ENCODE assay signal across 5 worm cellular contexts in the genomic region with DNA sequence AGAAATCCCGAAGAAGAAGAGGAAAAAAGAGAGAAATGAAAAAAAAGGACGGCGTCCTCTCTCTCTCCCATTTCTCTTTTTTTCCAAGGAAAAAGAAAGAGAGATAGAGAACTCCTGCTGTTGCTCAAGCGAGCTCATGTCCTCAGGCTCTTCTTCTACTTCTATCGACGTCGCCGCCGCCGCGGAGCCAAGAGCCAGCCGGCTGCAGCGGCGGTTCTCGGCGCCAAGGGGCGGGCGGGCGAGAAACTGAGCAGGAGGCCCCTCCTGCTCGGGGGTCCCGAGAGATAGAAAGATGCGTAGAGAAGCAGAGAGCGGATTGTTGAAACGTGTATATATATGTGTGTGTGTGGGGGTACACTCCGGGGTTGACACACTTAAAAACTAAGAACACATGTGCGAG.
TF ChIP-seq lines count a peak whose summit lies in the region.

No protein-coding gene starts in this region.

TF ChIP-seq in whole organism, L1 larva, 84 proteins besides CTCF, POLR2A, EP300 and RAD21 (continued from another document and continues in another):
- TF ChIP-seq nhr-237 (tag; optimal IDR thresholded peaks at IDR 0.05; lab: Kevin White, UChicago) (no peak), C04F5.9 (tag; optimal IDR thresholded peaks at IDR 0.05; lab: Kevin White, UChicago) (no peak), lin-15B (tag; optimal IDR thresholded peaks at IDR 0.05; lab: Kevin White, UChicago) (no peak), mep-1 (tag; optimal IDR thresholded peaks at IDR 0.05; lab: Kevin White, UChicago) (peak; percentile 7), unc-130 (tag; optimal IDR thresholded peaks at IDR 0.05; lab: Kevin White, UChicago) (no peak), sptf-1 (tag; optimal IDR thresholded peaks at IDR 0.05; lab: Kevin White, UChicago) (no peak), hlh-4 (tag; optimal IDR thresholded peaks at IDR 0.05; lab: Kevin White, UChicago) (no peak), fkh-8 (tag; optimal IDR thresholded peaks at IDR 0.05; lab: Kevin White, UChicago) (peak; percentile 4), lin-13 (GFP tag; optimal IDR thresholded peaks at IDR 0.05; lab: Kevin White, UChicago) (no peak), nhr-71 (tag; optimal IDR thresholded peaks at IDR 0.05; lab: Kevin White, UChicago) (peak; percentile 58), snu-23 (GFP tag; optimal IDR thresholded peaks at IDR 0.05; lab: Kevin White, UChicago) (peak; percentile 21), ces-1 (GFP tag; optimal IDR thresholded peaks at IDR 0.05; lab: Kevin White, UChicago) (no peak), nhr-11 (tag; optimal IDR thresholded peaks at IDR 0.05; lab: Kevin White, UChicago) (no peak), grh-1 (GFP tag; IDR thresholded peaks at IDR 0.05; lab: Robert Waterston, UW) (no peak), dpl-1 (GFP tag; optimal IDR thresholded peaks at IDR 0.05; lab: Kevin White, UChicago) (peak in 1 of 3 experiments; percentile 18), nhr-20 (tag; optimal IDR thresholded peaks at IDR 0.05; lab: Kevin White, UChicago) (no peak), ceh-63 (GFP tag; optimal IDR thresholded peaks at IDR 0.05; lab: Kevin White, UChicago) (no peak), Y116A8C.19 (tag; optimal IDR thresholded peaks at IDR 0.05; lab: Kevin White, UChicago; ENCODE audit: borderline replicate concordance) (no peak), mef-2 (tag; optimal IDR thresholded peaks at IDR 0.05; lab: Kevin White, UChicago) (no peak), egl-27 (tag; optimal IDR thresholded peaks at IDR 0.05; lab: Kevin White, UChicago) (no peak), nhr-90 (tag; optimal IDR thresholded peaks at IDR 0.05; lab: Kevin White, UChicago; ENCODE audit: poor library complexity) (no peak), lin-14 (GFP tag; optimal IDR thresholded peaks at IDR 0.05; lab: Kevin White, UChicago) (peak; percentile 94), lin-35 (GFP tag; optimal IDR thresholded peaks at IDR 0.05; lab: Kevin White, UChicago) (peak in 1 of 2 experiments; percentile 37), zip-4 (GFP tag; optimal IDR thresholded peaks at IDR 0.05; lab: Kevin White, UChicago) (no peak), elt-3 (tag; optimal IDR thresholded peaks at IDR 0.05; lab: Kevin White, UChicago) (no peak), hpl-2 (GFP tag; optimal IDR thresholded peaks at IDR 0.05; lab: Kevin White, UChicago) (no peak)

TF ChIP-seq in whole organism, L2 larva, 48 proteins besides CTCF, POLR2A, EP300 and RAD21 (continued from another document):
- no peak for TF ChIP-seq lin-11 (tag; optimal IDR thresholded peaks at IDR 0.05; lab: Kevin White, UChicago)
- peak; percentile 7 for TF ChIP-seq snpc-4 (tag; optimal IDR thresholded peaks at IDR 0.05; lab: Kevin White, UChicago)
- TF ChIP-seq lsy-2 (tag; optimal IDR thresholded peaks at IDR 0.05; lab: Kevin White, UChicago), result peak in 1 of 2 experiments; percentile 68
- TF ChIP-seq F13H6.1 (tag; optimal IDR thresholded peaks at IDR 0.05; lab: Kevin White, UChicago), result peak; percentile 78
- peak; percentile 36 for TF ChIP-seq nhr-129 (tag; optimal IDR thresholded peaks at IDR 0.05; lab: Kevin White, UChicago)

TF ChIP-seq in whole organism, L3 larva, 47 proteins besides CTCF, POLR2A, EP300 and RAD21 (continued from another document):
- TF ChIP-seq unc-39 (tag; optimal IDR thresholded peaks at IDR 0.05; lab: Kevin White, UChicago), result no peak
- no peak for TF ChIP-seq zag-1 (tag; optimal IDR thresholded peaks at IDR 0.05; lab: Kevin White, UChicago)
- peak; percentile 13 for TF ChIP-seq fkh-10 (GFP tag; optimal IDR thresholded peaks at IDR 0.05; lab: Kevin White, UChicago)

TF ChIP-seq in whole organism, L4 larva, 104 proteins besides CTCF, POLR2A, EP300 and RAD21 (continued from another document and continues in another):
- no peak for TF ChIP-seq unc-39 (tag; optimal IDR thresholded peaks at IDR 0.05; lab: Kevin White, UChicago)
- TF ChIP-seq lim-7 (GFP tag; IDR thresholded peaks at IDR 0.05; lab: Robert Waterston, UW), result 0 out of 2 replicates have a peak, but pooled peaks have one; percentile 39
- peak; percentile 36 for TF ChIP-seq rbr-2 (tag; optimal IDR thresholded peaks at IDR 0.05; lab: Kevin White, UChicago)
- peak in 1 of 2 experiments; percentile 99 for TF ChIP-seq unc-62 (GFP tag; optimal IDR thresholded peaks at IDR 0.05 in 1 of 2; lab: Kevin White, UChicago)
- no peak for TF ChIP-seq unc-62 (tag; optimal IDR thresholded peaks at IDR 0.05; lab: Kevin White, UChicago)
- no peak for TF ChIP-seq F26F4.8 (GFP tag; conservative IDR thresholded peaks at IDR 0.05; lab: Robert Waterston, UW)
- TF ChIP-seq zip-2 (tag; optimal IDR thresholded peaks at IDR 0.05; lab: Kevin White, UChicago), result no peak
- TF ChIP-seq spr-3 (GFP tag; optimal IDR thresholded peaks at IDR 0.05; lab: Kevin White, UChicago), result no peak
- TF ChIP-seq skn-1 (tag; optimal IDR thresholded peaks at IDR 0.05; lab: Kevin White, UChicago), result no peak
- TF ChIP-seq gei-8 (GFP tag; optimal IDR thresholded peaks at IDR 0.05; lab: Kevin White, UChicago), result no peak
- peak; percentile 47; the same call in 1 of the 2 replicates for TF ChIP-seq pha-4 (GFP tag; IDR thresholded peaks at IDR 0.05; lab: Robert Waterston, UW)
- TF ChIP-seq pha-4 (tag; optimal IDR thresholded peaks at IDR 0.05; lab: Kevin White, UChicago), result no peak
- TF ChIP-seq ceh-44 (GFP tag; IDR thresholded peaks at IDR 0.05; lab: Robert Waterston, UW), result no peak
- TF ChIP-seq nhr-237 (tag; optimal IDR thresholded peaks at IDR 0.05; lab: Kevin White, UChicago), result no peak
- no peak for TF ChIP-seq ztf-11 (tag; optimal IDR thresholded peaks at IDR 0.05; lab: Kevin White, UChicago)
- TF ChIP-seq dmd-9 (GFP tag; IDR thresholded peaks at IDR 0.05; lab: Robert Waterston, UW), result no peak
- TF ChIP-seq mdt-29 (GFP tag; IDR thresholded peaks at IDR 0.05; lab: Robert Waterston, UW), result no peak
- TF ChIP-seq nhr-76 (tag; optimal IDR thresholded peaks at IDR 0.05; lab: Kevin White, UChicago), result no peak
- no peak for TF ChIP-seq tag-97 (GFP tag; IDR thresholded peaks at IDR 0.05; lab: Robert Waterston, UW)
- peak in 1 of 2 experiments; percentile 34 for TF ChIP-seq hif-1 (tag; optimal IDR thresholded peaks at IDR 0.05; lab: Kevin White, UChicago)
- no peak for TF ChIP-seq Y75B8A.6 (GFP tag; IDR thresholded peaks at IDR 0.05; lab: Robert Waterston, UW)
- no peak for TF ChIP-seq D1046.2 (GFP tag; IDR thresholded peaks at IDR 0.05; lab: Robert Waterston, UW)
- TF ChIP-seq zip-11 (GFP tag; IDR thresholded peaks at IDR 0.05; lab: Robert Waterston, UW), result no peak
- TF ChIP-seq dpl-1 (GFP tag; optimal IDR thresholded peaks at IDR 0.05; lab: Kevin White, UChicago), result no peak
- no peak for TF ChIP-seq attf-4 (tag; optimal IDR thresholded peaks at IDR 0.05; lab: Kevin White, UChicago)
- TF ChIP-seq daf-8 (GFP tag; IDR thresholded peaks at IDR 0.05; lab: Robert Waterston, UW), result no peak
- no peak for TF ChIP-seq ztf-7 (tag; optimal IDR thresholded peaks at IDR 0.05; lab: Kevin White, UChicago)
- TF ChIP-seq mxl-3 (GFP tag; optimal IDR thresholded peaks at IDR 0.05; lab: Kevin White, UChicago), result peak; percentile 36
- no peak for TF ChIP-seq dmd-8 (GFP tag; IDR thresholded peaks at IDR 0.05; lab: Robert Waterston, UW)
- TF ChIP-seq sdz-12 (GFP tag; optimal IDR thresholded peaks at IDR 0.05; lab: Kevin White, UChicago), result no peak
- no peak for TF ChIP-seq ceh-62 (tag; optimal IDR thresholded peaks at IDR 0.05; lab: Kevin White, UChicago)
- no peak for TF ChIP-seq ZK337.2 (GFP tag; IDR thresholded peaks at IDR 0.05; lab: Robert Waterston, UW)
- TF ChIP-seq mes-2 (tag; optimal IDR thresholded peaks at IDR 0.05; lab: Kevin White, UChicago; ENCODE audit: poor library complexity, severe bottlenecking), result peak; percentile 11
- TF ChIP-seq lin-13 (GFP tag; optimal IDR thresholded peaks at IDR 0.05; lab: Kevin White, UChicago), result no peak
- no peak for TF ChIP-seq nhr-77 (tag; optimal IDR thresholded peaks at IDR 0.05; lab: Kevin White, UChicago)
- peak; percentile 57 for TF ChIP-seq hlh-30 (tag; optimal IDR thresholded peaks at IDR 0.05; lab: Kevin White, UChicago; ENCODE audit: insufficient read depth)
- peak; percentile 72 for TF ChIP-seq mep-1 (tag; optimal IDR thresholded peaks at IDR 0.05; lab: Kevin White, UChicago)
- TF ChIP-seq tra-1 (GFP tag; IDR thresholded peaks at IDR 0.05; lab: Robert Waterston, UW), result peak; percentile 59
- no peak for TF ChIP-seq snpc-4 (tag; optimal IDR thresholded peaks at IDR 0.05; lab: Kevin White, UChicago)
- TF ChIP-seq saeg-2 (GFP tag; IDR thresholded peaks at IDR 0.05; lab: Robert Waterston, UW), result no peak
- no peak for TF ChIP-seq nhr-41 (GFP tag; IDR thresholded peaks at IDR 0.05; lab: Robert Waterston, UW)
- no peak for TF ChIP-seq nhr-48 (tag; optimal IDR thresholded peaks at IDR 0.05; lab: Kevin White, UChicago)
- peak; percentile 45 for TF ChIP-seq fkh-10 (GFP tag; optimal IDR thresholded peaks at IDR 0.05; lab: Kevin White, UChicago)
- no peak for TF ChIP-seq nhr-102 (tag; optimal IDR thresholded peaks at IDR 0.05; lab: Kevin White, UChicago)
- no peak for TF ChIP-seq nhr-11 (tag; optimal IDR thresholded peaks at IDR 0.05; lab: Kevin White, UChicago)
- TF ChIP-seq mxl-2 (GFP tag; conservative IDR thresholded peaks at IDR 0.05; lab: Robert Waterston, UW), result no peak
- TF ChIP-seq zag-1 (tag; optimal IDR thresholded peaks at IDR 0.05; lab: Kevin White, UChicago), result no peak
- no peak for TF ChIP-seq vab-7 (GFP tag; IDR thresholded peaks at IDR 0.05; lab: Robert Waterston, UW)
- no peak for TF ChIP-seq nhr-6 (tag; optimal IDR thresholded peaks at IDR 0.05; lab: Kevin White, UChicago)
- no peak for TF ChIP-seq daf-12 (tag; optimal IDR thresholded peaks at IDR 0.05; lab: Kevin White, UChicago)

TF ChIP-seq in whole organism, young adult, 124 proteins besides CTCF, POLR2A, EP300 and RAD21 (continued from another document):
- TF ChIP-seq die-1 (tag; optimal IDR thresholded peaks at IDR 0.05; lab: Kevin White, UChicago) (no peak), nfya-1 (tag; optimal IDR thresholded peaks at IDR 0.05; lab: Kevin White, UChicago; ENCODE audit: borderline replicate concordance, insufficient read depth) (no peak), hlh-26 (GFP tag; conservative IDR thresholded peaks at IDR 0.05; lab: Robert Waterston, UW) (no peak), D2030.7 (GFP tag; IDR thresholded peaks at IDR 0.05; lab: Robert Waterston, UW) (no peak), lin-26 (GFP tag; IDR thresholded peaks at IDR 0.05; lab: Robert Waterston, UW) (no peak), ekl-4 (GFP tag; IDR thresholded peaks at IDR 0.05; lab: Robert Waterston, UW) (no peak), Y67H2A.10 (GFP tag; conservative IDR thresholded peaks at IDR 0.05; lab: Robert Waterston, UW) (no peak), dpff-1 (tag; optimal IDR thresholded peaks at IDR 0.05; lab: Kevin White, UChicago) (no peak), K12H6.12 (tag; optimal IDR thresholded peaks at IDR 0.05; lab: Kevin White, UChicago) (peak; percentile 55), bed-1 (GFP tag; IDR thresholded peaks at IDR 0.05; lab: Robert Waterston, UW) (no peak), ama-1 (optimal IDR thresholded peaks at IDR 0.05; lab: Kevin White, UChicago) (no peak), ama-1 (GFP tag; optimal IDR thresholded peaks at IDR 0.05; lab: Kevin White, UChicago) (no peak), efl-1 (GFP tag; optimal IDR thresholded peaks at IDR 0.05; lab: Kevin White, UChicago) (no peak), let-607 (tag; optimal IDR thresholded peaks at IDR 0.05; lab: Kevin White, UChicago) (no peak), C06A6.2 (GFP tag; conservative IDR thresholded peaks at IDR 0.05; lab: Robert Waterston, UW) (no peak), ets-4 (GFP tag; optimal IDR thresholded peaks at IDR 0.05; lab: Kevin White, UChicago) (no peak), atf-7 (tag; optimal IDR thresholded peaks at IDR 0.05; lab: Kevin White, UChicago) (no peak), hlh-12 (tag; optimal IDR thresholded peaks at IDR 0.05; lab: Kevin White, UChicago) (no peak), nhr-80 (tag; optimal IDR thresholded peaks at IDR 0.05; lab: Kevin White, UChicago) (no peak), ztf-22 (GFP tag; optimal IDR thresholded peaks at IDR 0.05; lab: Kevin White, UChicago) (no peak), nhr-90 (tag; optimal IDR thresholded peaks at IDR 0.05; lab: Kevin White, UChicago) (no peak), zfh-2 (GFP tag; conservative IDR thresholded peaks at IDR 0.05; lab: Robert Waterston, UW) (peak; percentile 97), sptf-2 (GFP tag; optimal IDR thresholded peaks at IDR 0.05; lab: Kevin White, UChicago) (no peak), snpc-1.1 (tag; optimal IDR thresholded peaks at IDR 0.05; lab: Kevin White, UChicago; ENCODE audit: insufficient read depth) (no peak), ceh-79 (tag; optimal IDR thresholded peaks at IDR 0.05; lab: Kevin White, UChicago) (no peak), ztf-28 (GFP tag; IDR thresholded peaks at IDR 0.05; lab: Robert Waterston, UW) (no peak), attf-3 (GFP tag; conservative IDR thresholded peaks at IDR 0.05; lab: Robert Waterston, UW) (no peak), cebp-1 (GFP tag; IDR thresholded peaks at IDR 0.05; lab: Robert Waterston, UW) (no peak), cebp-1 (tag; optimal IDR thresholded peaks at IDR 0.05; lab: Kevin White, UChicago) (peak; percentile 52), lin-35 (GFP tag; optimal IDR thresholded peaks at IDR 0.05; lab: Kevin White, UChicago) (peak in 1 of 3 experiments; percentile 33), madf-8 (GFP tag; conservative IDR thresholded peaks at IDR 0.05; lab: Robert Waterston, UW) (no peak), Y79H2A.3 (GFP tag; conservative IDR thresholded peaks at IDR 0.05; lab: Robert Waterston, UW) (no peak), bed-2 (GFP tag; IDR thresholded peaks at IDR 0.05; lab: Robert Waterston, UW) (no peak), mcd-1 (GFP tag; IDR thresholded peaks at IDR 0.05; lab: Robert Waterston, UW) (peak; percentile 54), F37B4.10 (GFP tag; IDR thresholded peaks at IDR 0.05; lab: Robert Waterston, UW) (no peak), K11D2.4 (GFP tag; IDR thresholded peaks at IDR 0.05; lab: Robert Waterston, UW) (0 out of 2 replicates have a peak, but pooled peaks have one; percentile 34), ztf-18 (tag; optimal IDR thresholded peaks at IDR 0.05; lab: Kevin White, UChicago) (no peak), B0261.1 (tag; optimal IDR thresholded peaks at IDR 0.05; lab: Kevin White, UChicago) (no peak)
